Fruit fly (Drosophila melanogaster) whole organism, wandering third instar larva: ENCODE results near the gene Ice2.

Experiments
- Dfd ChIP-seq: fragments of >200 bp; optimal IDR thresholded peaks from 2 replicates; lab custom pipeline; 2017; ENCODE audit warnings: missing biosample characterization, missing genetic modification characterization
- Dif ChIP-seq: fragments of 200-275, 200-300 bp; sonication (Bioruptor generic); optimal IDR thresholded peaks from 2 replicates; lab custom pipeline; 2018; ENCODE audit warnings: missing biosample characterization, missing genetic modification characterization; ENCODE audit not compliant: partially characterized antibody
- Myc ChIP-seq: fragments of >200 bp; optimal IDR thresholded peaks from 2 replicates; lab custom pipeline; 2017
- OdsH ChIP-seq: fragments of 200-800 bp; sonication (Bioruptor generic); optimal IDR thresholded peaks from 2 replicates; lab custom pipeline; 2016; ENCODE audit warnings: missing biosample characterization, mild to moderate bottlenecking, missing genetic modification characterization
- lola ChIP-seq: fragments of >200 bp; optimal IDR thresholded peaks from 2 replicates; lab custom pipeline; 2017; ENCODE audit warnings: missing biosample characterization, missing genetic modification characterization

- TF ChIP-seq lola (GFP tag; lab: Kevin White, UChicago), result no peak
- no peak for TF ChIP-seq Dif
- TF ChIP-seq Dfd (GFP tag; lab: Kevin White, UChicago), result no peak
- no peak for TF ChIP-seq OdsH
- no peak for TF ChIP-seq Myc (lab: Kevin White, UChicago)
Measured at dm6 chr3R:21156572-21157480, 26.8 kb downstream of the Ice2 start.
